Fruit fly (Drosophila melanogaster) Kc167 (cell line): ENCODE measurements around the gene AOX2.

Source experiments
- Myc ChIP-seq: fragments of >200 bp; optimal IDR thresholded peaks from 2 replicates; lab custom pipeline; 2017; ENCODE audit warnings: missing external identifiers
- h ChIP-seq: fragments of >200 bp; optimal IDR thresholded peaks from 3 replicates; lab custom pipeline; 2018; ENCODE audit warnings: missing external identifiers
- insv ChIP-seq: fragments of >200 bp; optimal IDR thresholded peaks from 3 replicates; lab custom pipeline; 2018; ENCODE audit warnings: missing external identifiers
- psq ChIP-seq: fragments of >200 bp; optimal IDR thresholded peaks from 2 replicates; lab custom pipeline; 2017; ENCODE audit warnings: missing external identifiers
- ttk ChIP-seq: sonication (Bioruptor generic); optimal IDR thresholded peaks from 2 replicates; lab custom pipeline; 2017; ENCODE audit warnings: missing external identifiers

DNA sequence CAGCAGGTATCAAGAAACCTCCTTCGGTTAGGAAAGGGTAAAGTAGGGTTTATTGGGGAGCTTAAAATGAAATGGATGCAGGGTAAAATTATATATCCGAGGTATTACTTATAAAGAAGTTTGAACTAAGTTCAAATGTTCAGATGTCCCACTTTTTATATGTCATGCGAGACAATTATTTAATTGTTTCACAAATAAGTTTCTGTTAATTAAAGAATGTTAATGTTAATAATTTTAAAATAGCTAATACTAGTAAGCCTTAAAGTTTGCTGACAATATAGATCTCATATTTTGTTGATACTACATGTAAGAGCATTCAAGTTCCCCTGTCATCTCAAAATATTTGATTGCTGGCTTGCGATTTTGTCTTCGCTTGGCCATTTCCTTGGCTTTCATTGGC lies 12.5 kb upstream of the AOX2 start:
- TF ChIP-seq ttk (no peak), h (lab: Kevin White, UChicago) (no peak), Myc (lab: Kevin White, UChicago) (no peak), insv (lab: Kevin White, UChicago) (no peak), psq (no peak)
